Fruit fly (Drosophila melanogaster): ENCODE data around the gene kri.

kri gene

dm6 chr3L:5810633-5811341 is at the start of gene kri, which contains the start of gene S6k:
Gene kri, plus strand, starts transcription at chr3L:5810973.
Gene S6k, minus strand, starts transcription at chr3L:5810931.
- no peak for TF ChIP-seq Hr96 (GFP tag; optimal IDR thresholded peaks at IDR 0.05)
- TF ChIP-seq pad (GFP tag; optimal IDR thresholded peaks at IDR 0.05) = peak; percentile 21
- no peak for TF ChIP-seq CG7045 (GFP tag; optimal IDR thresholded peaks at IDR 0.05)
- TF ChIP-seq CG12768 (GFP tag; optimal IDR thresholded peaks at IDR 0.05) = peak; percentile 68
- no peak for TF ChIP-seq cnc (optimal IDR thresholded peaks at IDR 0.05)
- peak; percentile 35 for TF ChIP-seq CG7101 (tag; optimal IDR thresholded peaks at IDR 0.05)
- TF ChIP-seq CG33017 (tag; optimal IDR thresholded peaks at IDR 0.05) = peak; percentile 59
- no peak for TF ChIP-seq CG5204 (GFP tag; optimal IDR thresholded peaks at IDR 0.05)
- TF ChIP-seq CG11617 (GFP tag; optimal IDR thresholded peaks at IDR 0.05) = peak; percentile 32
- TF ChIP-seq Mnt (GFP tag; optimal IDR thresholded peaks at IDR 0.05) = peak; percentile 99
- TF ChIP-seq Crg-1 (GFP tag; optimal IDR thresholded peaks at IDR 0.05) = peak; percentile 24
- TF ChIP-seq kay (GFP tag; ENCODE audit: borderline replicate concordance) = no peak
- TF ChIP-seq ovo (GFP tag; optimal IDR thresholded peaks at IDR 0.05) = no peak
- TF ChIP-seq Clk (GFP tag; optimal IDR thresholded peaks at IDR 0.05) = no peak
- peak; percentile 80 for TF ChIP-seq cic (GFP tag; optimal IDR thresholded peaks at IDR 0.05)
- TF ChIP-seq CG1620 (GFP tag; optimal IDR thresholded peaks at IDR 0.05) = peak; percentile 23
- peak; percentile 46 for TF ChIP-seq bab1 (GFP tag; optimal IDR thresholded peaks at IDR 0.05)
- peak; percentile 29 for TF ChIP-seq tj (GFP tag; optimal IDR thresholded peaks at IDR 0.05)
- peak; percentile 25 for TF ChIP-seq CG14711 (tag; optimal IDR thresholded peaks at IDR 0.05)
- TF ChIP-seq toe (GFP tag; optimal IDR thresholded peaks at IDR 0.05) = peak; percentile 30

dm6 chr3L:5764922-5765843 is 45.6 kb upstream of the kri start, which contains the start of gene CG10576:
Gene CG10576, minus strand, starts transcription at chr3L:5765702.
- peak; percentile 42 for TF ChIP-seq CG1620 (GFP tag; optimal IDR thresholded peaks at IDR 0.05)
- TF ChIP-seq CG14711 (tag; optimal IDR thresholded peaks at IDR 0.05) = peak; percentile 95
- peak; percentile 20 for TF ChIP-seq pad (GFP tag; optimal IDR thresholded peaks at IDR 0.05)
- peak; percentile 98 for TF ChIP-seq Mnt (GFP tag; optimal IDR thresholded peaks at IDR 0.05)
- no peak for TF ChIP-seq cic (GFP tag; optimal IDR thresholded peaks at IDR 0.05)
- TF ChIP-seq Crg-1 (GFP tag; optimal IDR thresholded peaks at IDR 0.05) = peak; percentile 52
- peak; percentile 18 for TF ChIP-seq CG7101 (tag; optimal IDR thresholded peaks at IDR 0.05)
- TF ChIP-seq CG7045 (GFP tag; optimal IDR thresholded peaks at IDR 0.05) = no peak
- no peak for TF ChIP-seq toe (GFP tag; optimal IDR thresholded peaks at IDR 0.05)
- no peak for TF ChIP-seq CG12768 (GFP tag; optimal IDR thresholded peaks at IDR 0.05)
- peak; percentile 21 for TF ChIP-seq bab1 (GFP tag; optimal IDR thresholded peaks at IDR 0.05)
- peak; percentile 21 for TF ChIP-seq tj (GFP tag; optimal IDR thresholded peaks at IDR 0.05)
- TF ChIP-seq kay (GFP tag; ENCODE audit: borderline replicate concordance) = no peak
- TF ChIP-seq CG11617 (GFP tag; optimal IDR thresholded peaks at IDR 0.05) = peak; percentile 44

dm6 chr3L:5765844-5766200 is 45.0 kb upstream of the kri start, which contains the start of gene Txl:
Gene Txl, plus strand, starts transcription at chr3L:5765846.
- no peak for TF ChIP-seq CG5204 (GFP tag; optimal IDR thresholded peaks at IDR 0.05)
- TF ChIP-seq cnc (optimal IDR thresholded peaks at IDR 0.05) = peak; percentile 85 to 95

- TF ChIP-seq Clk (GFP tag; optimal IDR thresholded peaks at IDR 0.05) (no peak), Mnt (GFP tag; optimal IDR thresholded peaks at IDR 0.05) (peak; percentile 91), Hr96 (GFP tag; optimal IDR thresholded peaks at IDR 0.05) (no peak), pad (GFP tag; optimal IDR thresholded peaks at IDR 0.05) (no peak), tj (GFP tag; optimal IDR thresholded peaks at IDR 0.05) (peak; percentile 51), CG7101 (tag; optimal IDR thresholded peaks at IDR 0.05) (peak; percentile 48), bab1 (GFP tag; optimal IDR thresholded peaks at IDR 0.05) (peak; percentile 54), CG14711 (tag; optimal IDR thresholded peaks at IDR 0.05) (peak; percentile 88), CG11617 (GFP tag; optimal IDR thresholded peaks at IDR 0.05) (peak; percentile 60), cic (GFP tag; optimal IDR thresholded peaks at IDR 0.05) (peak; percentile 52), ovo (GFP tag; optimal IDR thresholded peaks at IDR 0.05) (peak; percentile 83), CG12768 (GFP tag; optimal IDR thresholded peaks at IDR 0.05) (peak; percentile 16)
Observed at dm6 chr3L:5768532-5769497, 42.0 kb upstream of the kri start, which contains the start of the genes Ppat-Dpck and scny. Gene Ppat-Dpck, minus strand, starts transcription at chr3L:5768794. Gene scny, plus strand, starts transcription at chr3L:5769002.

dm6 chr3L:5770113-5770798 is 40.5 kb upstream of the kri start:
- TF ChIP-seq CG12768 (GFP tag; optimal IDR thresholded peaks at IDR 0.05) = peak; percentile 37
- peak; percentile 82 for TF ChIP-seq Mnt (GFP tag; optimal IDR thresholded peaks at IDR 0.05)
- no peak for TF ChIP-seq CG1620 (GFP tag; optimal IDR thresholded peaks at IDR 0.05)
- peak; percentile 36 for TF ChIP-seq tj (GFP tag; optimal IDR thresholded peaks at IDR 0.05)
- TF ChIP-seq cic (GFP tag; optimal IDR thresholded peaks at IDR 0.05) = peak; percentile 75

All from whole organism, adult.